Fruit fly (Drosophila melanogaster): ENCODE measurements around the gene CG15282.

dm6 chr2L:14679609-14680008 is 32.7 kb upstream of the CG15282 start:
- TF ChIP-seq usp (GFP tag; optimal IDR thresholded peaks at IDR 0.05) (no peak), CG8478 (optimal IDR thresholded peaks at IDR 0.05) (no peak), pan (optimal IDR thresholded peaks at IDR 0.05) (no peak), Dll (optimal IDR thresholded peaks at IDR 0.05) (no peak)

Measured in whole organism.